Fruit fly (Drosophila melanogaster): ENCODE results near the gene Cp18.

- TF ChIP-seq usp (GFP tag; optimal IDR thresholded peaks at IDR 0.05) = no peak
- no peak for TF ChIP-seq Dll (optimal IDR thresholded peaks at IDR 0.05)
- TF ChIP-seq psq (optimal IDR thresholded peaks at IDR 0.05) = no peak
- no peak for TF ChIP-seq pan (optimal IDR thresholded peaks at IDR 0.05)
These were observed 46.5 kb downstream of the Cp18 start for dm6 chr3L:8772998-8773684.
